Worm (Caenorhabditis elegans): ENCODE results near the gene F32D8.4.

DNA sequence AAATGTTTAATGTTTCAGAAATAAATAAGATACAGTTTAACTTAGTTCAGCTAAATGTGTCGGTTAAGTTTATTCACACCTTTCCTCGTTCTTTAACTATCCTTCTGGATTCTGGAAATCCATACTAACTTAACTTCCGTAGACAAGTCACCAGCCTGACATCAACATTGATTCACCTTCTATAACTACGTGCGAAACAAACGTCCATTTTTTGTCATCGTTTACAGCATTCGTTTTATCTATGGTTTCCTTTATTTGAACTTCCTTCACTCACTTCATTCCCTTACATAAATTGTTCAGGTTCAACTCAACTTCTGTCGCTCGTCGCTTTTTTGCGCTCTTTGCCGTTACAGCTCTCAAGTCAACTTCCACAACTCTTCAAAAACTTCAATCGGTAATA lies 47.8 kb upstream of the F32D8.4 start, which contains the start of gene F17C11.26:
- TF ChIP-seq pag-3 (tag; optimal IDR thresholded peaks at IDR 0.05; ENCODE audit: borderline replicate concordance) (no peak), ttx-3 (tag; optimal IDR thresholded peaks at IDR 0.05) (no peak), pros-1 (tag; optimal IDR thresholded peaks at IDR 0.05) (no peak), dve-1 (tag; optimal IDR thresholded peaks at IDR 0.05) (no peak), nfya-1 (tag; optimal IDR thresholded peaks at IDR 0.05) (no peak), unc-86 (tag; optimal IDR thresholded peaks at IDR 0.05) (no peak), ama-1 (optimal IDR thresholded peaks at IDR 0.05) (no peak), pat-9 (tag; optimal IDR thresholded peaks at IDR 0.05) (no peak), pha-4 (tag; optimal IDR thresholded peaks at IDR 0.05) (no peak), pqm-1 (tag; optimal IDR thresholded peaks at IDR 0.05) (no peak), fkh-6 (tag; optimal IDR thresholded peaks at IDR 0.05) (no peak)
